Fruit fly (Drosophila melanogaster): Measurements from ENCODE around the gene CG7573.
A peak's percentile ranks its signal among the peaks of the same experiment; 100 is the strongest.

Gene CG7573

dm6 chr3L:11317464-11317863 lies 5.9 kb downstream of the CG7573 start (continued):
- peak; percentile 35 for TF ChIP-seq CG15011 (GFP tag; optimal IDR thresholded peaks at IDR 0.05)
- TF ChIP-seq dmrt11E (tag; optimal IDR thresholded peaks at IDR 0.05) = peak; percentile 14
- TF ChIP-seq CG5245 (GFP tag; optimal IDR thresholded peaks at IDR 0.05) = no peak
- TF ChIP-seq CG1647 (GFP tag; optimal IDR thresholded peaks at IDR 0.05) = no peak
- TF ChIP-seq Poxn (GFP tag; IDR thresholded peaks at IDR 0.05) = no peak
- TF ChIP-seq CG2202 (tag; optimal IDR thresholded peaks at IDR 0.05) = peak; percentile 33
- no peak for TF ChIP-seq CG13296 (GFP tag; optimal IDR thresholded peaks at IDR 0.05)
- no peak for TF ChIP-seq gcm2 (GFP tag; optimal IDR thresholded peaks at IDR 0.05)
- TF ChIP-seq Gsc (GFP tag; IDR thresholded peaks at IDR 0.05) = no peak
- no peak for TF ChIP-seq Rfx (GFP tag; IDR thresholded peaks at IDR 0.05)
- TF ChIP-seq MESR4 (GFP tag; optimal IDR thresholded peaks at IDR 0.05) = no peak
- no peak for TF ChIP-seq CG31388 (GFP tag; optimal IDR thresholded peaks at IDR 0.05)
- peak; percentile 3 for TF ChIP-seq CG17568 (GFP tag; optimal IDR thresholded peaks at IDR 0.05)
- TF ChIP-seq CG7556 (GFP tag; optimal IDR thresholded peaks at IDR 0.05) = no peak
- TF ChIP-seq ems (GFP tag; optimal IDR thresholded peaks at IDR 0.05) = no peak
- no peak for TF ChIP-seq D19B (GFP tag; optimal IDR thresholded peaks at IDR 0.05)
- TF ChIP-seq CG2129 (GFP tag; IDR thresholded peaks at IDR 0.05; ENCODE audit: partially characterized antibody) = no peak
- TF ChIP-seq nau (GFP tag; optimal IDR thresholded peaks at IDR 0.05) = no peak
- no peak for TF ChIP-seq Oli (tag; optimal IDR thresholded peaks at IDR 0.05)
- TF ChIP-seq en (GFP tag; optimal IDR thresholded peaks at IDR 0.05) = no peak
- TF ChIP-seq Hr51 (GFP tag; optimal IDR thresholded peaks at IDR 0.05) = no peak
- TF ChIP-seq Myb (GFP tag; optimal IDR thresholded peaks at IDR 0.05) = no peak
- TF ChIP-seq CG15514 (GFP tag; optimal IDR thresholded peaks at IDR 0.05) = no peak
- no peak for TF ChIP-seq MBD-R2 (GFP tag; IDR thresholded peaks at IDR 0.05)
- TF ChIP-seq BtbVII (GFP tag; optimal IDR thresholded peaks at IDR 0.05) = no peak
- TF ChIP-seq CG2712 (tag; optimal IDR thresholded peaks at IDR 0.05) = no peak
- no peak for TF ChIP-seq otp (GFP tag; IDR thresholded peaks at IDR 0.05)
- TF ChIP-seq ato (GFP tag; IDR thresholded peaks at IDR 0.05; ENCODE audit: partially characterized antibody) = no peak
- no peak for TF ChIP-seq NfI (GFP tag; optimal IDR thresholded peaks at IDR 0.05)
- no peak for TF ChIP-seq gcm (GFP tag; optimal IDR thresholded peaks at IDR 0.05)
- TF ChIP-seq CG3847 (GFP tag; IDR thresholded peaks at IDR 0.05) = no peak
- TF ChIP-seq CG16815 (GFP tag; optimal IDR thresholded peaks at IDR 0.05) = no peak
- no peak for TF ChIP-seq emc (GFP tag; optimal IDR thresholded peaks at IDR 0.05)
- TF ChIP-seq CG33557 (GFP tag; optimal IDR thresholded peaks at IDR 0.05) = peak; percentile 42
- peak; percentile 9 for TF ChIP-seq Spps (tag; optimal IDR thresholded peaks at IDR 0.05)
- TF ChIP-seq chif (GFP tag; optimal IDR thresholded peaks at IDR 0.05) = no peak
- TF ChIP-seq Kr (GFP tag; optimal IDR thresholded peaks at IDR 0.05) = no peak
- TF ChIP-seq Dek (tag; optimal IDR thresholded peaks at IDR 0.05) = no peak
- TF ChIP-seq bowl (GFP tag; IDR thresholded peaks at IDR 0.05) = no peak
- no peak for TF ChIP-seq esg (GFP tag; conservative IDR thresholded peaks at IDR 0.05)
- TF ChIP-seq pita (GFP tag; optimal IDR thresholded peaks at IDR 0.05) = no peak
- no peak for TF ChIP-seq toy (GFP tag; IDR thresholded peaks at IDR 0.05)
- TF ChIP-seq CG10462 (GFP tag; optimal IDR thresholded peaks at IDR 0.05) = no peak
- TF ChIP-seq CG15073 (GFP tag; optimal IDR thresholded peaks at IDR 0.05) = no peak
- TF ChIP-seq CG10431 (GFP tag; optimal IDR thresholded peaks at IDR 0.05) = no peak
- peak; percentile 60 for TF ChIP-seq gsb-n (tag; optimal IDR thresholded peaks at IDR 0.05)
- no peak for TF ChIP-seq CG11247 (GFP tag; IDR thresholded peaks at IDR 0.05)
- TF ChIP-seq B-H2 (GFP tag; optimal IDR thresholded peaks at IDR 0.05) = no peak
- no peak for TF ChIP-seq dati (GFP tag; IDR thresholded peaks at IDR 0.05)
- TF ChIP-seq CG17186 (GFP tag; optimal IDR thresholded peaks at IDR 0.05) = no peak
- no peak for TF ChIP-seq CG10321 (GFP tag; IDR thresholded peaks at IDR 0.05)
- TF ChIP-seq gro (GFP tag; optimal IDR thresholded peaks at IDR 0.05) = no peak

All from whole organism, embryonic.